Worm (Caenorhabditis elegans) whole organism, L3 larva: ENCODE results near the gene ZK596.3.

ENCODE experiments used
- elt-3 ChIP-seq, 3 experiments: fragments of 150-350 bp in 1 of 3; sonication (generic microtip) in 2 of 3; optimal IDR thresholded peaks; 2 replicates in 2 of 3; 4 replicates in 1 of 3; lab custom pipeline; 2014 to 2017; ENCODE audit warnings: missing biosample characterization in 3 of 3, missing genetic modification characterization in 3 of 3
- hmg-11 ChIP-seq: sonication (generic microtip); optimal IDR thresholded peaks from 2 replicates; lab custom pipeline; 2016; ENCODE audit warnings: missing genetic modification characterization, missing compliant biosample characterization
- skn-1 ChIP-seq: fragments of 150-350 bp; optimal IDR thresholded peaks from 2 replicates; lab custom pipeline; 2014; ENCODE audit warnings: missing biosample characterization, missing genetic modification characterization
- unc-62 ChIP-seq: fragments of 150-350 bp; sonication (generic microtip); optimal IDR thresholded peaks from 4 replicates; lab custom pipeline; 2014; ENCODE audit warnings: missing biosample characterization, missing genetic modification reagents, missing genetic modification characterization

- TF ChIP-seq unc-62 (GFP tag; lab: Kevin White, UChicago) = no peak
- no peak for TF ChIP-seq skn-1 (tag; lab: Kevin White, UChicago)
- no peak for TF ChIP-seq elt-3 (tag; optimal IDR thresholded peaks at IDR 0.05; lab: Kevin White, UChicago)
- no peak for TF ChIP-seq hmg-11 (tag; lab: Kevin White, UChicago)
These were observed 40.2 kb downstream of the ZK596.3 start, which contains the start of gene nish-1 for ce11 chrIV:10864031-10864430.
